Worm (Caenorhabditis elegans): ENCODE measurements around the gene ugt-56.

ugt-56 gene

ce11 chrV:12235502-12235901 lies 23.3 kb upstream of the ugt-56 start:
- no peak for TF ChIP-seq ets-4 (GFP tag; optimal IDR thresholded peaks at IDR 0.05)
- TF ChIP-seq mcd-1 (GFP tag; IDR thresholded peaks at IDR 0.05), result no peak
- TF ChIP-seq nhr-90 (tag; optimal IDR thresholded peaks at IDR 0.05), result no peak
- TF ChIP-seq nhr-120 (GFP tag; IDR thresholded peaks at IDR 0.05), result no peak
- TF ChIP-seq attf-3 (GFP tag; conservative IDR thresholded peaks at IDR 0.05), result no peak
- TF ChIP-seq rcor-1 (GFP tag; IDR thresholded peaks at IDR 0.05), result no peak
- no peak for TF ChIP-seq let-526 (GFP tag; IDR thresholded peaks at IDR 0.05)
- TF ChIP-seq Y95B8A.8 (GFP tag; IDR thresholded peaks at IDR 0.05), result no peak
- TF ChIP-seq zfh-2 (GFP tag; conservative IDR thresholded peaks at IDR 0.05), result no peak

- TF ChIP-seq hrde-1 (tag; optimal IDR thresholded peaks at IDR 0.05; ENCODE audit: borderline replicate concordance) (no peak), snpc-1.3 (tag; optimal IDR thresholded peaks at IDR 0.05; ENCODE audit: insufficient read depth) (no peak)
Observed at ce11 chrV:12241126-12241525, 17.7 kb upstream of the ugt-56 start, which contains the start of gene ttr-22. TSS of gene ttr-22 (plus strand) at chrV:12241426.

DNA sequence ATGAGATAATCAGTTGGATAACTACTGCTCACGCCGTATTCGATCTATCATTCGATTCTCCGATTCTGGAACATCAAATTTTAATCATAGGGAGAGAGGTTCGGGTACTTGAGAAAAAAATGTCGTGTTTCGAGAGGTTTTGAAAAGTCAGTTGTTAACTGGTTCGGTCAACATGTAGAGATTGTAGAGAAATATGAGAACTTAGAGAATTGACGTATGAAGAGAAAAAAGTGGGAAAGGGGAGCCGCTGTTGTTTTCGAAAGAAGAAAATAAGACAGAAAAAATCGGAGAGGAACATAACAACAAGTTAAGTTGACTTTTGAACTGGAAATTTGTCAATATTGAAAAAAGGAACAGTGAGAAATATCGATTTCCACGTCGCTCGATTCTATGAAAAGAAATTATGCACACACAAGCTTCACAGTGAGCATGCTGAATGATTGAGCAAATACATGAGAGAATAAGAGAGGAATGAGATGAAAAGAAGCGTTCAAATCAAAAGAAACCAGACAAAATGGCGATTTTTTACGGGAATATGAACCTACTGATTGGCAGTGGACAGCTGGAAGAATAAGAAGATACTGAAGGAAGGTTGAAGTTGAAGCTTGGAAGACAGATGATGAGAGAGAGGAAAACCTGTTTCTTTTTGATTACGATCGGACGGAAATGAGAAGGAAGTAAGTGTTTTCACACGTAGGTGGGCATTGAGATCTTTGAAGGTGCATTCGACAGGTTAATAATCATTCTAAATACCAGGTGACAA lies 13.6 kb upstream of the ugt-56 start, which contains the start of the genes T04H1.13, slfl-5 and rad-50:
Gene T04H1.13 (minus strand): TSS at position 51 of the 763 bp plus-strand sequence.
Gene slfl-5 (minus strand): TSS at position 65 of the 763 bp plus-strand sequence.
Gene rad-50 (plus strand): TSS at position 667 of the 763 bp plus-strand sequence.
- TF ChIP-seq nhr-80 (tag; optimal IDR thresholded peaks at IDR 0.05) (peak; percentile 76), K12H6.12 (tag; optimal IDR thresholded peaks at IDR 0.05) (no peak), sptf-2 (GFP tag; optimal IDR thresholded peaks at IDR 0.05) (no peak), F37B4.10 (GFP tag; IDR thresholded peaks at IDR 0.05) (no peak), akir-1 (GFP tag; optimal IDR thresholded peaks at IDR 0.05) (no peak), lsl-1 (GFP tag; optimal IDR thresholded peaks at IDR 0.05) (no peak), ceh-27 (GFP tag; optimal IDR thresholded peaks at IDR 0.05) (peak; percentile 31), cebp-2 (GFP tag; IDR thresholded peaks at IDR 0.05) (no peak), let-607 (tag; optimal IDR thresholded peaks at IDR 0.05) (peak; percentile 82 to 92), dox-1 (GFP tag; IDR thresholded peaks at IDR 0.05) (no peak)

DNA sequence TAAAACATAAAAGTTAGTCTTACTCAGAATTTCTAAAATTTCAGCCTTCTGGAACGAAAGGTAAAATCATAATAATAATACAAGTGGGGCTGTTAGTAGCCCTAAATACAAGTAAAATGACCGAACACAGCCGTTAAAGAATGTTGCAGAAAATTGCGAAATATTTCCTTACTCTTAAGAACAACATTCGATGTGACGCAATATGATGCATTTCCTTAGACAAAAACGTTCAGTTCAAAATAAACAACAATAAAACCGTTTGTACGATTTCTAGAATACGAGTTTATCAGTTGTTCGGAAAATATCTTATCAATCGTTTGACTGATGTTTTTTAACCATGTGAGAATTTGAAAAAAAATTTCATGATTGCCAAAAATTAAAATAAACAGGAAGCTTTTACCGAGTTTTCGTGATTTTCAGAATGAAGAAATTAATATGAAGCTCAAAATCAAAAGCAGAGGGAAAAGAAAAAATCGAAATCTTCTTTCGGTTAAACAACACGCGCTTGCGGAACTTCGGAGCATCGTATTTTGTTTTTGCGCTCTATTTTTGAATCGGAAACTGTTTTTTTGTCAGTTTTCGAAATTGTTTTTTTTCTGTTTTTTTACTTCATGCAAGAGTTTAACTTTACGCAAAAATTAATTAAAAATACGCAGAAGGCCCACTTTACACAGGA lies 12.9 kb upstream of the ugt-56 start:
- TF ChIP-seq Y53F4B.3 (GFP tag; IDR thresholded peaks at IDR 0.05) (no peak), bed-2 (GFP tag; IDR thresholded peaks at IDR 0.05) (no peak), dpff-1 (tag; optimal IDR thresholded peaks at IDR 0.05) (no peak), snpc-1.3 (tag; optimal IDR thresholded peaks at IDR 0.05; ENCODE audit: insufficient read depth) (no peak), hmg-1.2 (GFP tag; IDR thresholded peaks at IDR 0.05) (no peak), F37B4.10 (GFP tag; IDR thresholded peaks at IDR 0.05) (no peak), cebp-1 (GFP tag; IDR thresholded peaks at IDR 0.05) (peak; percentile 77; the same call in 1 of the 2 replicates), cebp-1 (tag; optimal IDR thresholded peaks at IDR 0.05) (peak; percentile 94), hlh-12 (tag; optimal IDR thresholded peaks at IDR 0.05) (no peak), ets-4 (GFP tag; optimal IDR thresholded peaks at IDR 0.05) (no peak), him-1 (tag; optimal IDR thresholded peaks at IDR 0.05) (no peak), attf-3 (GFP tag; conservative IDR thresholded peaks at IDR 0.05) (peak; percentile 90)

- TF ChIP-seq ceh-79 (tag; optimal IDR thresholded peaks at IDR 0.05) (no peak), ama-1 (optimal IDR thresholded peaks at IDR 0.05) (no peak), ama-1 (GFP tag; optimal IDR thresholded peaks at IDR 0.05) (no peak), efl-1 (GFP tag; optimal IDR thresholded peaks at IDR 0.05) (no peak), zim-3 (tag; optimal IDR thresholded peaks at IDR 0.05) (no peak), attf-5 (GFP tag; optimal IDR thresholded peaks at IDR 0.05) (no peak), ceh-27 (GFP tag; optimal IDR thresholded peaks at IDR 0.05) (no peak), attf-3 (GFP tag; conservative IDR thresholded peaks at IDR 0.05) (no peak), T26A5.8 (tag; optimal IDR thresholded peaks at IDR 0.05) (no peak), C17E4.6 (GFP tag; IDR thresholded peaks at IDR 0.05) (no peak), Y53F4B.3 (GFP tag; IDR thresholded peaks at IDR 0.05) (no peak)
Observed at ce11 chrV:12251041-12251440, 7.7 kb upstream of the ugt-56 start, which contains the start of gene T04H1.5. TSS of gene T04H1.5 (plus strand) at chrV:12251341.
